Worm (Caenorhabditis elegans): ENCODE measurements around the gene sra-11.

Gene sra-11

DNA sequence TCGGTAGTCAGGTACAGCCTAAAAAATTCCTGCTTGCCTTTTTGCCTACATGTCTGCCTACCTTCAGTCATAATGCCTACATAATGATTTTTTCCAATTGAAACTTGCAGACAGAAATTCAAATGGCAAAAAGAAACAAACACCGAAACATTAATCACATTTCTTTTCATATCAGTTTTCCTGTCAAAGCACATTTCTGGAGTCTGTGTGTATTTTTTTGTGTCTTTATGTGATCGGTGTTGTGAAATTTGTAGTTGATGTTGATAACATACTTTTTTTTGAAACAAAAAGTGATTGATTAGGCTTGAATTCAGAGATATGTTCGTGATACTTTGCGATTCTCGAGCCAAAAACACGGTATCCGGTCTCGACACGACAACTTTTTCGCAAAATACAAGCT, 39.3 kb upstream of the sra-11 start:
- TF ChIP-seq lin-35 (GFP tag; optimal IDR thresholded peaks at IDR 0.05) (peak in 1 of 2 experiments; percentile 2), elt-2 (tag; optimal IDR thresholded peaks at IDR 0.05) (peak; percentile 20), nhr-77 (tag; optimal IDR thresholded peaks at IDR 0.05) (no peak), alr-1 (tag; optimal IDR thresholded peaks at IDR 0.05; ENCODE audit: borderline replicate concordance) (no peak), ceh-82 (tag; optimal IDR thresholded peaks at IDR 0.05) (no peak)

DNA sequence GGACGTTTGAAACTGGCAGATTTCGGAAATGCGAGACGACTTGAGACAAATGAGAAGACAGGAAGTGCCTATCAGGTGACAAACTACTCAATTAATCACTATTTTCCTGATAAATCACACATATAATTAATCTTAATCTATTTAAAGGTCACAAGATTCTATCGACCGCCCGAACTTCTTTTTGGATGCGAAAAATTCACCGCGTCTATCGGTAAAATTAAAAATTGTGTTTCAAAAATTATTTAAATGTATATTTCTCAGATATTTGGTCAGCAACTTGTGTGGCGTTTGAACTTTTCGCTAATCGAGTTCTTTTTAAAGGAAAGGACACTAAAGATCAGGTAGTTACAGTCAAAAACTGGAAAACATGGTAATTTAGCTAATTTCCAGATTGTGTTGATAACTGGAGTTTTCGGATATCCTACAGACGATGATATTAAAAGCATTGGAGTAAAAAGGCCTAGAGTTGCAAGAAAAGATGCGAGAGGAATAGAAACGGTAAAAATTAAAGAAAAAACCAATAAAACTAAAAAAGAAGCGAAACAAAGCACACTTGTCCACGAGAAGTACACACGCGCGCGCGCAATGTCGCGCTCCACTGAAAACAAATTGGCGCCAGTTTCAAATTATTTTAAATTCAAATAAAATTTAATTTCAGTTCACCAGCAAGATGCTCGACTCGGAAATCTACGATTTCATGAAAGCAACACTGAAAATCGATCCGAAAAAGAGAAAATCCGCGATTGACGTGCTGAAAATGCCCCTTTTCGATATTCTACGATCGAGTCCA, 38.3 kb upstream of the sra-11 start:
- TF ChIP-seq sox-4 (tag; optimal IDR thresholded peaks at IDR 0.05) (no peak), nhr-71 (tag; optimal IDR thresholded peaks at IDR 0.05) (peak; percentile 20), dpl-1 (GFP tag; optimal IDR thresholded peaks at IDR 0.05) (peak in 2 of 3 experiments; percentile 34 to 65), efl-1 (optimal IDR thresholded peaks at IDR 0.05) (peak; percentile 54 to 82), efl-1 (GFP tag; optimal IDR thresholded peaks at IDR 0.05 in 1 of 2) (peak; percentile 66 to 84), unc-130 (tag; optimal IDR thresholded peaks at IDR 0.05) (no peak), lin-35 (GFP tag; optimal IDR thresholded peaks at IDR 0.05) (peak; percentile 15 to 64), tbx-2 (tag; optimal IDR thresholded peaks at IDR 0.05) (no peak), elt-2 (tag; optimal IDR thresholded peaks at IDR 0.05) (no peak), lin-39 (tag; optimal IDR thresholded peaks at IDR 0.05) (peak; percentile 49), lir-3 (tag; optimal IDR thresholded peaks at IDR 0.05; ENCODE audit: poor library complexity) (no peak), lin-14 (GFP tag; optimal IDR thresholded peaks at IDR 0.05) (peak; percentile 27), blmp-1 (tag; optimal IDR thresholded peaks at IDR 0.05) (peak; percentile 14), nhr-85 (tag) (peak; percentile 73)

DNA sequence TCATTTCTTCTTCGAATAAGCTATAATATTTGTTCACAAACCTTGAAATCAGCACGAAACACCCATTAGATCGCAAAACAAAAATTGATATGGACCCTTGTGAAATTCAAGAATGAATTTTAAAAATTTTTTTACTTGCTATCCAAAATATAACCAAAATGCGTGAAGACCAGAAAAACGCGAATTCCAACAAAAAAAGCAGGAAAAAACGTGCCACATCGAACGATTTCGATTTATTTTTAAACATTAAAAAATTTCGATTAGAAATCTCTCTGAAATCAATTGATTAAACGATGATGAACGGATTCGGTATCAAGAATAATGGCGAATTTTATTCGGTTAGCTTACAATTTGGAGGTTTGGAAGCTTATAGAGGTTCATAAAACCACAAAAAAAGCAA, 37.2 kb upstream of the sra-11 start, which contains the start of the genes tceb-3 and gskl-1:
TSS of gene tceb-3 (minus strand) at position 101 of the 400 bp plus-strand sequence.
TSS of gene gskl-1 (plus strand) at position 243 of the 400 bp plus-strand sequence.
- no peak for TF ChIP-seq lin-39 (tag; optimal IDR thresholded peaks at IDR 0.05)
- no peak for TF ChIP-seq jun-1 (tag; optimal IDR thresholded peaks at IDR 0.05)
- TF ChIP-seq sox-4 (tag; optimal IDR thresholded peaks at IDR 0.05) = no peak
- no peak for TF ChIP-seq ceh-63 (GFP tag; optimal IDR thresholded peaks at IDR 0.05)
- no peak for TF ChIP-seq fkh-10 (GFP tag; optimal IDR thresholded peaks at IDR 0.05)
- TF ChIP-seq sptf-1 (tag; optimal IDR thresholded peaks at IDR 0.05) = no peak
- TF ChIP-seq nhr-90 (tag; optimal IDR thresholded peaks at IDR 0.05; ENCODE audit: poor library complexity) = no peak
- no peak for TF ChIP-seq nhr-47 (tag; optimal IDR thresholded peaks at IDR 0.05)
- TF ChIP-seq aly-2 (tag; optimal IDR thresholded peaks at IDR 0.05) = no peak
- TF ChIP-seq pax-3 (tag; optimal IDR thresholded peaks at IDR 0.05) = no peak
- no peak for TF ChIP-seq Y116A8C.19 (tag; optimal IDR thresholded peaks at IDR 0.05; ENCODE audit: borderline replicate concordance)
- TF ChIP-seq lir-3 (tag; optimal IDR thresholded peaks at IDR 0.05; ENCODE audit: poor library complexity) = no peak

DNA sequence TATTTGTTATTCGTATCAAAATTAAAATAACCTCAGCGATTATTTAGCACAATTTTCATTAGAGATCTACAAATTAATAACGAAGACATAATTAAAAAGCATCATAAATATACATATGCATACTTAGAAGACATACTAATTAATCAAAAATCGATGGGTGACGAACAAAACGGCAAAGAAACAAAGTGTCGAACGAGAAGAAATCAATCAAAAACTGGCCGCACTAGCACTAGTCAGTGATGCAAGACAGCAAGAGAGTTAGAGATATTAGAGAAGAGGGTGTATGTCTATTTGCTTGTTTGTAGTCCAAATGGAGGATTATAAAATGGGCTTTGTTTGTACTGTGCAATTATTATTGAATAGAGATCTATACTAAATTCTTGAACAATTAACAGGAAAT, 36.7 kb upstream of the sra-11 start:
- TF ChIP-seq nhr-85 (tag) (no peak), nhr-47 (tag; optimal IDR thresholded peaks at IDR 0.05) (peak; percentile 9), lin-14 (GFP tag; optimal IDR thresholded peaks at IDR 0.05) (peak; percentile 79), nhr-20 (tag; optimal IDR thresholded peaks at IDR 0.05) (peak; percentile 28), unc-98 (GFP tag; IDR thresholded peaks at IDR 0.05) (no peak), dpl-1 (GFP tag; optimal IDR thresholded peaks at IDR 0.05) (peak in 1 of 3 experiments; percentile 5), dsc-1 (tag; optimal IDR thresholded peaks at IDR 0.05) (peak; percentile 81), efl-1 (optimal IDR thresholded peaks at IDR 0.05) (peak in 1 of 2 experiments; percentile 11), efl-1 (GFP tag; optimal IDR thresholded peaks at IDR 0.05 in 1 of 2) (peak; percentile 6 to 83), snu-23 (GFP tag; optimal IDR thresholded peaks at IDR 0.05) (peak; percentile 31), blmp-1 (tag; optimal IDR thresholded peaks at IDR 0.05) (peak; percentile 45), ceh-8 (GFP tag; optimal IDR thresholded peaks at IDR 0.05) (peak; percentile 2), tbx-2 (tag; optimal IDR thresholded peaks at IDR 0.05) (peak; percentile 31), nhr-237 (tag; optimal IDR thresholded peaks at IDR 0.05) (no peak), sup-37 (GFP tag; optimal IDR thresholded peaks at IDR 0.05) (no peak), irx-1 (tag; optimal IDR thresholded peaks at IDR 0.05) (no peak), mdl-1 (tag; optimal IDR thresholded peaks at IDR 0.05) (no peak), egl-13 (tag; optimal IDR thresholded peaks at IDR 0.05) (no peak), lsy-2 (tag; optimal IDR thresholded peaks at IDR 0.05) (peak in 1 of 2 experiments; percentile 29), aly-2 (tag; optimal IDR thresholded peaks at IDR 0.05) (no peak), lin-35 (GFP tag; optimal IDR thresholded peaks at IDR 0.05) (peak in 1 of 2 experiments; percentile 7), ceh-90 (tag; optimal IDR thresholded peaks at IDR 0.05) (no peak), fkh-4 (tag; optimal IDR thresholded peaks at IDR 0.05; ENCODE audit: borderline replicate concordance) (no peak), elt-3 (tag; optimal IDR thresholded peaks at IDR 0.05) (peak in 1 of 6 experiments; percentile 4), nhr-71 (tag; optimal IDR thresholded peaks at IDR 0.05) (peak; percentile 21), nhr-77 (tag; optimal IDR thresholded peaks at IDR 0.05) (peak; percentile 4), mep-1 (tag; optimal IDR thresholded peaks at IDR 0.05) (peak; percentile 30), rnt-1 (tag; optimal IDR thresholded peaks at IDR 0.05) (no peak)

Measured in whole organism, L1 larva.